Worm (Caenorhabditis elegans) whole organism, L4 larva: ENCODE results near the gene K07F5.16.
"Not testable (repeated sequence)": the region's sequence is repeated elsewhere in the genome, so short reads cannot be mapped to it uniquely, and the experiment has no call there.

Source experiments
- F10B5.3 ChIP-seq: sonication (generic microtip); optimal IDR thresholded peaks from 2 replicates; lab custom pipeline; 2016; ENCODE audit warnings: mild to moderate bottlenecking, missing genetic modification characterization, missing compliant biosample characterization
- fos-1 ChIP-seq: fragments of 150-350 bp; optimal IDR thresholded peaks from 2 replicates; lab custom pipeline; 2014; ENCODE audit warnings: missing biosample characterization, missing genetic modification characterization
- lin-15B ChIP-seq: fragments of 150-350 bp; sonication (generic microtip); optimal IDR thresholded peaks from 3 replicates; lab custom pipeline; 2014; ENCODE audit warnings: missing biosample characterization, missing genetic modification characterization
- nhr-76 ChIP-seq: fragments of 150-350 bp; optimal IDR thresholded peaks from 2 replicates; lab custom pipeline; 2014; ENCODE audit warnings: missing biosample characterization, missing genetic modification characterization
- snpc-4 ChIP-seq: fragments of 150-350 bp; optimal IDR thresholded peaks from 2 replicates; lab custom pipeline; 2014; ENCODE audit warnings: missing biosample characterization, missing genetic modification characterization
- unc-39 ChIP-seq: sonication (generic microtip); optimal IDR thresholded peaks from 2 replicates; lab custom pipeline; 2017; ENCODE audit warnings: missing biosample characterization, missing genetic modification characterization

- TF ChIP-seq snpc-4, fos-1, unc-39, F10B5.3, lin-15B, nhr-76 (tag; lab: Kevin White, UChicago): not testable (repeated sequence)
Observed at ce11 chrIV:9893649-9894048, 29.7 kb downstream of the K07F5.16 start, which contains the start of gene sss-1.
